Comparison of ENCODE assay signal across 1 fruit fly cellular context in the genomic region with DNA sequence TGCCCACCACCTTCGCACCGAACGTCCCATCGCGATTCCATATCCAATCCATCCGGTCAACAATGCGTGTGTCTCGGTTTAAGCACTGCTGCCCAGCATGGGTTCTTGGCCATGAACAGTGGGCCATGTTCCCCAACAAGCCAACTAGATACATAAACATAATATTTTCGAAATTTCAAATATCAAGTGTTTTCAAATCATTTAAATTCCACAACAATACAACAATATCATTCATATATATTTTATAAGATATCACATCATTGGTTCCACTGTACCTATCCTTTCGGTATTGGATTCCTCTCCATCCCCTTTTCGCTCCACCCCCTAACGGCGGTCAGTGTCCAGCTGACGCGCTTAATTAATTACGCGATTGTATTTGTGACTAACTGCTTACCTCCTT.
TF ChIP-seq lines count a peak whose summit lies in the region.

No protein-coding gene starts in this region.

TF ChIP-seq in whole organism, embryonic, 481 proteins besides CTCF, POLR2A, EP300 and RAD21 (continued from another document and continues in another):
- TF ChIP-seq Hand (GFP tag; optimal IDR thresholded peaks at IDR 0.05; lab: Kevin White, UChicago), result no peak
- TF ChIP-seq Spps (tag; optimal IDR thresholded peaks at IDR 0.05; lab: Kevin White, UChicago), result no peak
- peak; percentile 52 for TF ChIP-seq CG11247 (GFP tag; IDR thresholded peaks at IDR 0.05; lab: Robert Waterston, UW)
- TF ChIP-seq cg (GFP tag; optimal IDR thresholded peaks at IDR 0.05; lab: Kevin White, UChicago), result no peak
- TF ChIP-seq ash1 (GFP tag; optimal IDR thresholded peaks at IDR 0.05; lab: Kevin White, UChicago), result no peak
- TF ChIP-seq CG4707 (GFP tag; optimal IDR thresholded peaks at IDR 0.05; lab: Kevin White, UChicago), result peak; percentile 2
- no peak for TF ChIP-seq CrebB (tag; optimal IDR thresholded peaks at IDR 0.05; lab: Kevin White, UChicago)
- no peak for TF ChIP-seq CG5180 (GFP tag; optimal IDR thresholded peaks at IDR 0.05; lab: Kevin White, UChicago)
- peak; percentile 34 for TF ChIP-seq unpg (GFP tag; optimal IDR thresholded peaks at IDR 0.05; lab: Kevin White, UChicago)
- TF ChIP-seq CG1832 (GFP tag; optimal IDR thresholded peaks at IDR 0.05; lab: Kevin White, UChicago), result no peak
- no peak for TF ChIP-seq tap (tag; optimal IDR thresholded peaks at IDR 0.05; lab: Kevin White, UChicago)
- TF ChIP-seq Scr (GFP tag; IDR thresholded peaks at IDR 0.05; lab: Robert Waterston, UW; ENCODE audit: partially characterized antibody), result no peak
- TF ChIP-seq Dref (GFP tag; IDR thresholded peaks at IDR 0.05; lab: Robert Waterston, UW), result no peak
- TF ChIP-seq CG3281 (GFP tag; optimal IDR thresholded peaks at IDR 0.05; lab: Kevin White, UChicago), result no peak
- TF ChIP-seq CG16863 (GFP tag; optimal IDR thresholded peaks at IDR 0.05; lab: Kevin White, UChicago), result no peak
- TF ChIP-seq HLHmδ (GFP tag; optimal IDR thresholded peaks at IDR 0.05; lab: Kevin White, UChicago), result no peak
- peak; percentile 23 for TF ChIP-seq grau (tag; optimal IDR thresholded peaks at IDR 0.05; lab: Kevin White, UChicago)
- peak; percentile 1 for TF ChIP-seq CG11504 (tag; optimal IDR thresholded peaks at IDR 0.05; lab: Kevin White, UChicago)
- no peak for TF ChIP-seq slou (GFP tag; optimal IDR thresholded peaks at IDR 0.05; lab: Kevin White, UChicago)
- TF ChIP-seq CG4820 (GFP tag; optimal IDR thresholded peaks at IDR 0.05; lab: Kevin White, UChicago), result no peak
- TF ChIP-seq CG11695 (GFP tag; IDR thresholded peaks at IDR 0.05; lab: Robert Waterston, UW), result peak; percentile 43; the same call in 1 of the 3 replicates
- peak; percentile 12; the same call in 1 of the 2 replicates for TF ChIP-seq onecut (GFP tag; IDR thresholded peaks at IDR 0.05; lab: Robert Waterston, UW)
- TF ChIP-seq CG31224 (GFP tag; IDR thresholded peaks at IDR 0.05; lab: Robert Waterston, UW), result 0 out of 2 replicates have a peak, but pooled peaks have one; percentile 27
- no peak for TF ChIP-seq Mrtf (GFP tag; IDR thresholded peaks at IDR 0.05; lab: Robert Waterston, UW)
- TF ChIP-seq CG10979 (tag; optimal IDR thresholded peaks at IDR 0.05; lab: Kevin White, UChicago), result peak; percentile 47
- TF ChIP-seq CG17802 (tag; optimal IDR thresholded peaks at IDR 0.05; lab: Kevin White, UChicago), result no peak
- TF ChIP-seq dati (GFP tag; IDR thresholded peaks at IDR 0.05; lab: Robert Waterston, UW), result no peak
- no peak for TF ChIP-seq CG13123 (GFP tag; optimal IDR thresholded peaks at IDR 0.05; lab: Kevin White, UChicago)
- TF ChIP-seq Dip3 (GFP tag; optimal IDR thresholded peaks at IDR 0.05; lab: Kevin White, UChicago), result no peak
- TF ChIP-seq CG15479 (GFP tag; optimal IDR thresholded peaks at IDR 0.05; lab: Kevin White, UChicago), result no peak
- no peak for TF ChIP-seq p53 (GFP tag; optimal IDR thresholded peaks at IDR 0.05; lab: Kevin White, UChicago)
- no peak for TF ChIP-seq B-H2 (GFP tag; optimal IDR thresholded peaks at IDR 0.05; lab: Kevin White, UChicago)
- TF ChIP-seq emc (GFP tag; optimal IDR thresholded peaks at IDR 0.05; lab: Kevin White, UChicago), result no peak
- TF ChIP-seq CG1603 (tag; optimal IDR thresholded peaks at IDR 0.05; lab: Kevin White, UChicago), result peak; percentile 46
- TF ChIP-seq CG12659 (GFP tag; optimal IDR thresholded peaks at IDR 0.05; lab: Kevin White, UChicago), result no peak
- TF ChIP-seq bab2 (GFP tag; optimal IDR thresholded peaks at IDR 0.05; lab: Kevin White, UChicago), result no peak
- TF ChIP-seq ken (GFP tag; IDR thresholded peaks at IDR 0.05; lab: Robert Waterston, UW), result no peak
- TF ChIP-seq CG17612 (GFP tag; IDR thresholded peaks at IDR 0.05; lab: Robert Waterston, UW), result no peak
- no peak for TF ChIP-seq ranshi (GFP tag; IDR thresholded peaks at IDR 0.05; lab: Robert Waterston, UW)
- no peak for TF ChIP-seq NfI (GFP tag; optimal IDR thresholded peaks at IDR 0.05; lab: Kevin White, UChicago)
- no peak for TF ChIP-seq fd102C (GFP tag; optimal IDR thresholded peaks at IDR 0.05; lab: Kevin White, UChicago)
- peak in 1 of 2 experiments; percentile 38 for TF ChIP-seq bsh (GFP tag; optimal IDR thresholded peaks at IDR 0.05; lab: Kevin White, UChicago)
- TF ChIP-seq sens (GFP tag; lab: Kevin White, UChicago), result peak; percentile 78
- no peak for TF ChIP-seq dm (GFP tag; optimal IDR thresholded peaks at IDR 0.05; lab: Kevin White, UChicago)
- peak; percentile 36 for TF ChIP-seq Blimp-1 (GFP tag; optimal IDR thresholded peaks at IDR 0.05; lab: Kevin White, UChicago)
- TF ChIP-seq Ada2b (GFP tag; IDR thresholded peaks at IDR 0.05; lab: Robert Waterston, UW), result no peak
- TF ChIP-seq CG17385 (GFP tag; optimal IDR thresholded peaks at IDR 0.05; lab: Kevin White, UChicago), result no peak
- no peak for TF ChIP-seq tin (GFP tag; optimal IDR thresholded peaks at IDR 0.05; lab: Kevin White, UChicago)
- no peak for TF ChIP-seq cwo (GFP tag; optimal IDR thresholded peaks at IDR 0.05; lab: Kevin White, UChicago)
- peak; percentile 44; the same call in 1 of the 2 replicates for TF ChIP-seq ara (GFP tag; IDR thresholded peaks at IDR 0.05; lab: Robert Waterston, UW)
- no peak for TF ChIP-seq en (GFP tag; optimal IDR thresholded peaks at IDR 0.05; lab: Kevin White, UChicago)
- TF ChIP-seq CG9876 (GFP tag; optimal IDR thresholded peaks at IDR 0.05; lab: Kevin White, UChicago), result no peak
- no peak for TF ChIP-seq CG2202 (tag; optimal IDR thresholded peaks at IDR 0.05; lab: Kevin White, UChicago)
- peak; percentile 23 for TF ChIP-seq chn (GFP tag; optimal IDR thresholded peaks at IDR 0.05; lab: Kevin White, UChicago)
- no peak for TF ChIP-seq CG12071 (GFP tag; optimal IDR thresholded peaks at IDR 0.05; lab: Kevin White, UChicago)
- TF ChIP-seq Dll (GFP tag; IDR thresholded peaks at IDR 0.05; lab: Robert Waterston, UW; ENCODE audit: partially characterized antibody), result no peak
- no peak for TF ChIP-seq CG33213 (GFP tag; optimal IDR thresholded peaks at IDR 0.05; lab: Kevin White, UChicago)
- no peak for TF ChIP-seq CG31388 (GFP tag; optimal IDR thresholded peaks at IDR 0.05; lab: Kevin White, UChicago)
- TF ChIP-seq kni (GFP tag; optimal IDR thresholded peaks at IDR 0.05; lab: Kevin White, UChicago), result no peak
- TF ChIP-seq klu (GFP tag; IDR thresholded peaks at IDR 0.05; lab: Robert Waterston, UW), result no peak
- TF ChIP-seq bcd (GFP tag; optimal IDR thresholded peaks at IDR 0.05; lab: Kevin White, UChicago), result no peak
- TF ChIP-seq row (GFP tag; IDR thresholded peaks at IDR 0.05; lab: Robert Waterston, UW), result peak; percentile 41; the same call in 2 of the 3 replicates
- TF ChIP-seq H15 (GFP tag; IDR thresholded peaks at IDR 0.05; lab: Robert Waterston, UW), result peak; percentile 7; the same call in 1 of the 3 replicates
- TF ChIP-seq kah (GFP tag; optimal IDR thresholded peaks at IDR 0.05; lab: Kevin White, UChicago), result no peak
- peak; percentile 53 for TF ChIP-seq CG6689 (GFP tag; IDR thresholded peaks at IDR 0.05; lab: Robert Waterston, UW)
- TF ChIP-seq twi (tag; optimal IDR thresholded peaks at IDR 0.05; lab: Kevin White, UChicago), result no peak
- no peak for TF ChIP-seq Bdp1 (GFP tag; optimal IDR thresholded peaks at IDR 0.05; lab: Kevin White, UChicago)
- TF ChIP-seq Gsc (GFP tag; IDR thresholded peaks at IDR 0.05; lab: Robert Waterston, UW), result no peak
- no peak for TF ChIP-seq CG8281 (tag; optimal IDR thresholded peaks at IDR 0.05; lab: Kevin White, UChicago)
- no peak for TF ChIP-seq CG5245 (GFP tag; optimal IDR thresholded peaks at IDR 0.05; lab: Kevin White, UChicago)
- no peak for TF ChIP-seq CG8478 (optimal IDR thresholded peaks at IDR 0.05; lab: Kevin White, UChicago)
- no peak for TF ChIP-seq CG3163 (GFP tag; optimal IDR thresholded peaks at IDR 0.05; lab: Kevin White, UChicago)
- TF ChIP-seq bigmax (GFP tag; optimal IDR thresholded peaks at IDR 0.05; lab: Kevin White, UChicago), result no peak
- TF ChIP-seq crol (GFP tag; IDR thresholded peaks at IDR 0.05; lab: Robert Waterston, UW), result no peak
- no peak for TF ChIP-seq jumu (GFP tag; optimal IDR thresholded peaks at IDR 0.05; lab: Kevin White, UChicago)
- no peak for TF ChIP-seq CG1647 (GFP tag; optimal IDR thresholded peaks at IDR 0.05; lab: Kevin White, UChicago)
- TF ChIP-seq dimm (GFP tag; IDR thresholded peaks at IDR 0.05; lab: Robert Waterston, UW), result no peak
- TF ChIP-seq CG12391 (tag; optimal IDR thresholded peaks at IDR 0.05; lab: Kevin White, UChicago), result no peak
- no peak for TF ChIP-seq Fer1 (GFP tag; optimal IDR thresholded peaks at IDR 0.05; lab: Kevin White, UChicago)
- TF ChIP-seq da (GFP tag; optimal IDR thresholded peaks at IDR 0.05; lab: Kevin White, UChicago), result no peak
- TF ChIP-seq sisA (GFP tag; IDR thresholded peaks at IDR 0.05; lab: Robert Waterston, UW), result no peak
- TF ChIP-seq Elba2 (GFP tag; optimal IDR thresholded peaks at IDR 0.05; lab: Kevin White, UChicago), result no peak
- TF ChIP-seq TFAM (GFP tag; optimal IDR thresholded peaks at IDR 0.05; lab: Kevin White, UChicago), result no peak
- TF ChIP-seq Opbp (GFP tag; IDR thresholded peaks at IDR 0.05; lab: Robert Waterston, UW; ENCODE audit: partially characterized antibody), result no peak
- no peak for TF ChIP-seq CG34224 (GFP tag; IDR thresholded peaks at IDR 0.05; lab: Robert Waterston, UW; ENCODE audit: partially characterized antibody)
- no peak for TF ChIP-seq cad (GFP tag; optimal IDR thresholded peaks at IDR 0.05; lab: Kevin White, UChicago)
- 0 out of 2 replicates have a peak, but pooled peaks have one; percentile 21 for TF ChIP-seq CG8765 (GFP tag; IDR thresholded peaks at IDR 0.05; lab: Robert Waterston, UW)
- TF ChIP-seq gfzf (GFP tag; optimal IDR thresholded peaks at IDR 0.05; lab: Kevin White, UChicago), result no peak
- TF ChIP-seq CG7556 (GFP tag; optimal IDR thresholded peaks at IDR 0.05; lab: Kevin White, UChicago), result peak; percentile 12
- peak; percentile 26 for TF ChIP-seq CG18262 (tag; optimal IDR thresholded peaks at IDR 0.05; lab: Kevin White, UChicago)
- no peak for TF ChIP-seq jing (GFP tag; optimal IDR thresholded peaks at IDR 0.05; lab: Kevin White, UChicago)
- no peak for TF ChIP-seq Adf1 (GFP tag; IDR thresholded peaks at IDR 0.05; lab: Robert Waterston, UW)
- TF ChIP-seq CG14441 (GFP tag; IDR thresholded peaks at IDR 0.05; lab: Robert Waterston, UW), result no peak
- no peak for TF ChIP-seq CG10366 (GFP tag; IDR thresholded peaks at IDR 0.05; lab: Robert Waterston, UW)
- no peak for TF ChIP-seq Meics (GFP tag; optimal IDR thresholded peaks at IDR 0.05; lab: Kevin White, UChicago)
- no peak for TF ChIP-seq CG12744 (GFP tag; optimal IDR thresholded peaks at IDR 0.05; lab: Kevin White, UChicago)
- TF ChIP-seq Oli (tag; optimal IDR thresholded peaks at IDR 0.05; lab: Kevin White, UChicago), result peak; percentile 25
- no peak for TF ChIP-seq CG13296 (GFP tag; optimal IDR thresholded peaks at IDR 0.05; lab: Kevin White, UChicago)
- no peak for TF ChIP-seq CG3065 (GFP tag; optimal IDR thresholded peaks at IDR 0.05; lab: Kevin White, UChicago)
- no peak for TF ChIP-seq CG18764 (GFP tag; optimal IDR thresholded peaks at IDR 0.05; lab: Kevin White, UChicago)
- TF ChIP-seq nmo (GFP tag; optimal IDR thresholded peaks at IDR 0.05; lab: Kevin White, UChicago), result peak; percentile 4
- TF ChIP-seq Hsf (GFP tag; optimal IDR thresholded peaks at IDR 0.05; lab: Kevin White, UChicago), result peak; percentile 10
- TF ChIP-seq Asciz (GFP tag; optimal IDR thresholded peaks at IDR 0.05; lab: Kevin White, UChicago), result no peak
- peak; percentile 20 for TF ChIP-seq CG2120 (GFP tag; optimal IDR thresholded peaks at IDR 0.05; lab: Kevin White, UChicago)
- TF ChIP-seq CG11723 (GFP tag; optimal IDR thresholded peaks at IDR 0.05; lab: Kevin White, UChicago), result no peak
- TF ChIP-seq fd64A (GFP tag; optimal IDR thresholded peaks at IDR 0.05; lab: Kevin White, UChicago), result no peak
- TF ChIP-seq Bgb (GFP tag; IDR thresholded peaks at IDR 0.05; lab: Robert Waterston, UW; ENCODE audit: partially characterized antibody), result no peak
- TF ChIP-seq pan (optimal IDR thresholded peaks at IDR 0.05; lab: Kevin White, UChicago), result no peak
- peak in 1 of 2 experiments; percentile 31 for TF ChIP-seq pan (GFP tag; optimal IDR thresholded peaks at IDR 0.05 in 1 of 2, IDR thresholded peaks at IDR 0.05 in 1 of 2)
- TF ChIP-seq vnd (GFP tag; IDR thresholded peaks at IDR 0.05; lab: Robert Waterston, UW; ENCODE audit: partially characterized antibody), result no peak
- TF ChIP-seq CG6765 (GFP tag; optimal IDR thresholded peaks at IDR 0.05; lab: Kevin White, UChicago), result no peak
- no peak for TF ChIP-seq CG9609 (GFP tag; optimal IDR thresholded peaks at IDR 0.05; lab: Kevin White, UChicago)
- no peak for TF ChIP-seq croc (GFP tag; conservative IDR thresholded peaks at IDR 0.05; lab: Robert Waterston, UW)
- no peak for TF ChIP-seq chinmo (GFP tag; IDR thresholded peaks at IDR 0.05; lab: Robert Waterston, UW; ENCODE audit: partially characterized antibody)
- no peak for TF ChIP-seq knrl (GFP tag; IDR thresholded peaks at IDR 0.05; lab: Robert Waterston, UW; ENCODE audit: partially characterized antibody)
- no peak for TF ChIP-seq nerfin-1 (tag; optimal IDR thresholded peaks at IDR 0.05; lab: Kevin White, UChicago)
- peak; percentile 20 for TF ChIP-seq CG12769 (tag; optimal IDR thresholded peaks at IDR 0.05; lab: Kevin White, UChicago)
- TF ChIP-seq CG9797 (GFP tag; optimal IDR thresholded peaks at IDR 0.05; lab: Kevin White, UChicago), result no peak
- TF ChIP-seq shn (GFP tag; optimal IDR thresholded peaks at IDR 0.05; lab: Kevin White, UChicago), result no peak
- peak; percentile 16 for TF ChIP-seq CG18599 (GFP tag; optimal IDR thresholded peaks at IDR 0.05; lab: Kevin White, UChicago)
- TF ChIP-seq CG1602 (GFP tag; optimal IDR thresholded peaks at IDR 0.05; lab: Kevin White, UChicago), result no peak
- no peak for TF ChIP-seq CG8944 (GFP tag; optimal IDR thresholded peaks at IDR 0.05; lab: Kevin White, UChicago)
- TF ChIP-seq ham (GFP tag; IDR thresholded peaks at IDR 0.05; lab: Robert Waterston, UW), result no peak
- peak; percentile 21 for TF ChIP-seq phol (tag; optimal IDR thresholded peaks at IDR 0.05; lab: Kevin White, UChicago)
- no peak for TF ChIP-seq HLH3B (GFP tag; IDR thresholded peaks at IDR 0.05; lab: Robert Waterston, UW)
- no peak for TF ChIP-seq HLH54F (GFP tag; optimal IDR thresholded peaks at IDR 0.05; lab: Kevin White, UChicago)
- TF ChIP-seq Jarid2 (GFP tag; optimal IDR thresholded peaks at IDR 0.05; lab: Kevin White, UChicago), result no peak
- peak; percentile 12 for TF ChIP-seq CG4424 (GFP tag; optimal IDR thresholded peaks at IDR 0.05; lab: Kevin White, UChicago)
- no peak for TF ChIP-seq usp (GFP tag; optimal IDR thresholded peaks at IDR 0.05; lab: Kevin White, UChicago)
- TF ChIP-seq prd (optimal IDR thresholded peaks at IDR 0.05; lab: Kevin White, UChicago), result no peak
- peak; percentile 63 for TF ChIP-seq prd (GFP tag; IDR thresholded peaks at IDR 0.05; lab: Robert Waterston, UW)
- no peak for TF ChIP-seq CG4617 (GFP tag; optimal IDR thresholded peaks at IDR 0.05; lab: Kevin White, UChicago; ENCODE audit: borderline replicate concordance)
